Worm (Caenorhabditis elegans): Measurements from ENCODE around the gene srw-19.
A peak's percentile ranks its signal among the peaks of the same experiment; 100 is the strongest.

srw-19 gene

DNA sequence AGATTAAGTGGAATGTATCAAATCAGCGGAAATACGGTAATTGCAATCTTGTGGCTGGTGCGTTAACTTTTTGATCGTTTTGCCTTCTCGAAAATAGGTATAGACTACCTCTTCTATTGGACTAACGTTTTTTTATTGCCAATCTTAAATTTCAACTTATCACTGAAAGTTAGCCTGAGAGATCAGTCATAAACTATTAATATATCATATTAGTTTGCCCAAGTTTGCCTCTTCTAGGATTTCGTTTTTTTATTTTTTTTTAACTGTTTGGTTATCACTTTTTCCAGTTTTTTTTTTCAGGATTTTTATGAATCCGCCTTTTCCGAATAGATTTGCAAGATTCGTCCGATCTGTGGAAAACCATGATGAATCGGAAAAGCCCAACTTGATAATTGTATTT, 36.7 kb downstream of the srw-19 start, which contains the start of gene kin-30:
Gene kin-30, plus strand, starts transcription at position 301 of the 400 bp plus-strand sequence.
- TF ChIP-seq F49E8.2 (tag; optimal IDR thresholded peaks at IDR 0.05; ENCODE audit: borderline replicate concordance) (no peak), dmd-9 (GFP tag; IDR thresholded peaks at IDR 0.05) (no peak), mxl-2 (GFP tag; conservative IDR thresholded peaks at IDR 0.05) (no peak), dmd-6 (GFP tag; IDR thresholded peaks at IDR 0.05) (no peak), zfp-2 (tag; optimal IDR thresholded peaks at IDR 0.05) (no peak), nhr-237 (tag; optimal IDR thresholded peaks at IDR 0.05) (no peak), cey-2 (tag; optimal IDR thresholded peaks at IDR 0.05; ENCODE audit: borderline replicate concordance, insufficient read depth) (no peak)

- no peak for TF ChIP-seq lir-3 (tag; optimal IDR thresholded peaks at IDR 0.05)
- no peak for TF ChIP-seq ZK546.5 (tag; optimal IDR thresholded peaks at IDR 0.05)
- no peak for TF ChIP-seq ces-1 (GFP tag; optimal IDR thresholded peaks at IDR 0.05)
- no peak for TF ChIP-seq zip-2 (tag; optimal IDR thresholded peaks at IDR 0.05)
- TF ChIP-seq lsy-2 (tag; optimal IDR thresholded peaks at IDR 0.05) = no peak
- no peak for TF ChIP-seq T26A8.4 (GFP tag; IDR thresholded peaks at IDR 0.05)
- no peak for TF ChIP-seq dmd-6 (GFP tag; IDR thresholded peaks at IDR 0.05)
- TF ChIP-seq madf-5 (GFP tag; IDR thresholded peaks at IDR 0.05) = no peak
- TF ChIP-seq unc-130 (GFP tag; optimal IDR thresholded peaks at IDR 0.05) = no peak
- TF ChIP-seq rbr-2 (tag; optimal IDR thresholded peaks at IDR 0.05) = no peak
- TF ChIP-seq nhr-111 (GFP tag; optimal IDR thresholded peaks at IDR 0.05) = no peak
Measured at ce11 chrV:15241259-15241658, 39.9 kb downstream of the srw-19 start, which contains the start of gene chil-12. chil-12 (plus strand) TSS chrV:15241559.

ce11 chrV:15240215-15240614, 41.0 kb downstream of the srw-19 start, which contains the start of gene srw-11:
srw-11 (minus strand) TSS chrV:15240315.
- TF ChIP-seq pha-4 (GFP tag; IDR thresholded peaks at IDR 0.05) (no peak), pha-4 (tag; optimal IDR thresholded peaks at IDR 0.05) (no peak), nhr-77 (tag; optimal IDR thresholded peaks at IDR 0.05) (no peak), spr-3 (GFP tag; optimal IDR thresholded peaks at IDR 0.05) (no peak)

DNA sequence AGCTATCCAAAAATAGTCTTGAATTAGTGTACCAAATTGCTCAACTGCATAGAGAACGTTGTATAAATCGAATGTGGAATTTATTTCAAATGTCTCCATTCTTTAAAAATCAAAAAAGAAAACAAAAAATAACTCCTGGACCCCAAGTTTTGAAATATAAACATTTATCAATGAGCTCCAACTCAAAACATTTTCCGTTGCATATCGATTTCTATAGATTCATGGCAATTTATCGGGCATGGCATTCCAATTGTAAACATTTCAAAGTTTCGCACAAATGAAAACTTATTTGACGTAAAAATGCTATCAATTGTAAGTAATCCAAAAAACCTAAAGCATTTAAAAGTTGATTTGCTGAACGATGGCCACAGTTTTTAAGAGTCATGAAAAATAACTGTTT, 42.6 kb downstream of the srw-19 start, which contains the start of gene srw-12:
Gene srw-12, minus strand, starts transcription at position 101 of the 400 bp plus-strand sequence.
- no peak for TF ChIP-seq pqm-1 (tag; optimal IDR thresholded peaks at IDR 0.05)
- peak in 1 of 2 experiments; percentile 33 for TF ChIP-seq unc-62 (GFP tag; optimal IDR thresholded peaks at IDR 0.05 in 1 of 2)
- TF ChIP-seq unc-62 (tag; optimal IDR thresholded peaks at IDR 0.05) = no peak

ce11 chrV:15235661-15236060, 45.5 kb downstream of the srw-19 start, which contains the start of gene nhr-164:
nhr-164 (minus strand) TSS chrV:15235761.
- TF ChIP-seq ceh-62 (tag; optimal IDR thresholded peaks at IDR 0.05) (no peak), Y48G9A.11 (GFP tag; IDR thresholded peaks at IDR 0.05) (no peak), hif-1 (tag; optimal IDR thresholded peaks at IDR 0.05) (no peak), nhr-11 (tag; optimal IDR thresholded peaks at IDR 0.05) (no peak), pha-4 (GFP tag; IDR thresholded peaks at IDR 0.05) (no peak), pha-4 (tag; optimal IDR thresholded peaks at IDR 0.05) (no peak), ceh-28 (tag; optimal IDR thresholded peaks at IDR 0.05) (no peak), nhr-77 (tag; optimal IDR thresholded peaks at IDR 0.05) (no peak), jun-1 (tag; optimal IDR thresholded peaks at IDR 0.05) (no peak), hlh-30 (tag; optimal IDR thresholded peaks at IDR 0.05; ENCODE audit: insufficient read depth) (no peak), sdz-12 (GFP tag; optimal IDR thresholded peaks at IDR 0.05) (no peak), lin-1 (GFP tag; IDR thresholded peaks at IDR 0.05) (no peak), zip-11 (GFP tag; IDR thresholded peaks at IDR 0.05) (no peak), ama-1 (optimal IDR thresholded peaks at IDR 0.05) (no peak), nhr-25 (tag; optimal IDR thresholded peaks at IDR 0.05; ENCODE audit: borderline replicate concordance, insufficient read depth) (no peak)

Data from whole organism, L4 larva.